Fruit fly (Drosophila melanogaster) whole organism, embryonic: Measurements from ENCODE around the gene meso18E.

Experiments used
- B-H2 ChIP-seq: fragments of 200-800 bp; sonication (Bioruptor generic); optimal IDR thresholded peaks from 2 replicates; lab custom pipeline; 2018; ENCODE audit warnings: missing biosample characterization, mild to moderate bottlenecking, missing genetic modification characterization
- CG10366 ChIP-seq: fragments of 200-800 bp; sonication (Bioruptor generic); IDR thresholded peaks from 2 replicates; pipeline ENCODE4 v1.3.6; 2022; ENCODE audit warnings: missing biosample characterization, missing genetic modification characterization
- CG10543 ChIP-seq: fragments of 200-800 bp; sonication (Bioruptor generic); optimal IDR thresholded peaks from 3 replicates; lab custom pipeline; 2017; ENCODE audit warnings: missing biosample characterization, mild to moderate bottlenecking, missing genetic modification characterization, moderate library complexity
- CG11247 ChIP-seq: fragments of 200-800 bp; sonication (Bioruptor generic); IDR thresholded peaks from 2 replicates; pipeline ENCODE4 v1.3.6; 2022; ENCODE audit warnings: missing biosample characterization, missing genetic modification characterization
- CG11560 ChIP-seq: fragments of 200-800 bp; sonication (Bioruptor generic); IDR thresholded peaks from 3 replicates; pipeline ENCODE4 v1.3.6; 2022; ENCODE audit warnings: missing biosample characterization, missing genetic modification characterization
- CG11696 ChIP-seq: fragments of 200-800 bp; sonication (Bioruptor generic); IDR thresholded peaks from 2 replicates; pipeline ENCODE4 v1.3.6; 2022; ENCODE audit warnings: missing biosample characterization, missing genetic modification characterization
- CG12942 ChIP-seq: fragments of 200-800 bp; sonication (Bioruptor generic); optimal IDR thresholded peaks from 3 replicates; lab custom pipeline; 2016; ENCODE audit warnings: missing biosample characterization, missing genetic modification characterization
- CG13287 ChIP-seq: fragments of 200-800 bp; sonication (Bioruptor generic); IDR thresholded peaks from 2 replicates; pipeline ENCODE4 v1.3.6; 2022; ENCODE audit warnings: missing biosample characterization, missing genetic modification characterization; ENCODE audit not compliant: partially characterized antibody
- CG14014 ChIP-seq: fragments of 200-800 bp; sonication (Bioruptor generic); IDR thresholded peaks from 2 replicates; pipeline ENCODE4 v1.3.6; 2022; ENCODE audit warnings: missing biosample characterization, missing genetic modification characterization
- CG15601 ChIP-seq: fragments of 200-800 bp; sonication (Bioruptor generic); optimal IDR thresholded peaks from 3 replicates; lab custom pipeline; 2019; ENCODE audit warnings: missing biosample characterization, mild to moderate bottlenecking, missing genetic modification characterization, moderate library complexity
- CG1647 ChIP-seq: fragments of 200-800 bp; sonication (Bioruptor generic); optimal IDR thresholded peaks from 3 replicates; lab custom pipeline; 2016; ENCODE audit warnings: missing biosample characterization, missing genetic modification characterization
- CG16815 ChIP-seq: fragments of 200-800 bp; sonication (Bioruptor generic); optimal IDR thresholded peaks from 3 replicates; lab custom pipeline; 2017; ENCODE audit warnings: missing biosample characterization, mild to moderate bottlenecking, missing genetic modification characterization
- CG17328 ChIP-seq: fragments of 200-800 bp; sonication (Bioruptor generic); IDR thresholded peaks from 2 replicates; pipeline ENCODE4 v1.3.6; 2022; ENCODE audit warnings: missing biosample characterization, missing genetic modification characterization
- CG17612 ChIP-seq: fragments of 200-800 bp; sonication (Bioruptor generic); IDR thresholded peaks from 2 replicates; pipeline ENCODE4 v1.3.6; 2022; ENCODE audit warnings: missing biosample characterization, missing genetic modification characterization
- CG17802 ChIP-seq: fragments of 200-800 bp; sonication (Bioruptor generic); optimal IDR thresholded peaks from 2 replicates; lab custom pipeline; 2018; ENCODE audit warnings: missing biosample characterization, mild to moderate bottlenecking, missing genetic modification characterization, moderate library complexity
- CG3281 ChIP-seq: fragments of 200-800 bp; sonication (Bioruptor generic); optimal IDR thresholded peaks from 3 replicates; lab custom pipeline; 2017; ENCODE audit warnings: missing biosample characterization, mild to moderate bottlenecking, missing genetic modification characterization
- CG33557 ChIP-seq: fragments of 200-800 bp; sonication (Bioruptor generic); optimal IDR thresholded peaks from 2 replicates; lab custom pipeline; 2019; ENCODE audit warnings: missing biosample characterization, mild to moderate bottlenecking, missing genetic modification characterization, moderate library complexity
- CG3726 ChIP-seq: fragments of 200-800 bp; sonication (Bioruptor generic); IDR thresholded peaks from 3 replicates; pipeline ENCODE4, ENCODE4 v1.3.6; 2022; ENCODE audit warnings: missing biosample characterization, missing genetic modification characterization
- CG3847 ChIP-seq: fragments of 200-800 bp; sonication (Bioruptor generic); IDR thresholded peaks from 2 replicates; pipeline ENCODE4 v1.3.6; 2022; ENCODE audit warnings: missing biosample characterization, missing genetic modification characterization
- CG4360 ChIP-seq: fragments of 200-800 bp; sonication (Bioruptor generic); IDR thresholded peaks from 2 replicates; pipeline ENCODE4 v1.3.6; 2022; ENCODE audit warnings: missing biosample characterization, missing genetic modification characterization
- CG6272 ChIP-seq: fragments of 200-800 bp; sonication (Bioruptor generic); IDR thresholded peaks from 2 replicates; pipeline ENCODE4 v1.3.6; 2022; ENCODE audit warnings: missing biosample characterization, missing genetic modification characterization
- CG7839 ChIP-seq: fragments of 200-800 bp; sonication (Bioruptor generic); optimal IDR thresholded peaks from 3 replicates; lab custom pipeline; 2018; ENCODE audit warnings: missing biosample characterization, mild to moderate bottlenecking, missing genetic modification characterization, moderate library complexity
- CG8290 ChIP-seq, 3 experiments: fragments of 200-800 bp; sonication (Bioruptor generic); optimal IDR thresholded peaks; 2 replicates each; lab custom pipeline; 2016 to 2019; ENCODE audit warnings: missing biosample characterization in 3 of 3, missing genetic modification characterization in 3 of 3, mild to moderate bottlenecking in 2 of 3, moderate library complexity in 1 of 3
- CG8765 ChIP-seq: fragments of 200-800 bp; sonication (Bioruptor generic); IDR thresholded peaks from 2 replicates; pipeline ENCODE4 v1.3.6; 2022; ENCODE audit warnings: missing biosample characterization, missing genetic modification characterization
- CG9215 ChIP-seq: fragments of 200-800 bp; sonication (Bioruptor generic); IDR thresholded peaks from 2 replicates; pipeline ENCODE4 v1.3.6; 2022; ENCODE audit warnings: missing biosample characterization, missing genetic modification characterization
- CG9609 ChIP-seq: fragments of 200-800 bp; sonication (Bioruptor generic); optimal IDR thresholded peaks from 3 replicates; lab custom pipeline; 2016; ENCODE audit warnings: missing biosample characterization, missing genetic modification characterization
- CTCF ChIP-seq: fragments of 200-800 bp; sonication (Bioruptor generic); optimal IDR thresholded peaks from 2 replicates; lab custom pipeline; 2017; ENCODE audit warnings: missing biosample characterization, mild to moderate bottlenecking, missing genetic modification characterization, moderate library complexity
- Dip3 ChIP-seq: fragments of 200-800 bp; sonication (Bioruptor generic); optimal IDR thresholded peaks from 3 replicates; lab custom pipeline; 2016; ENCODE audit warnings: missing biosample characterization, missing genetic modification characterization
- E2f1 ChIP-seq: fragments of 200-800 bp; sonication (Bioruptor generic); IDR thresholded peaks from 2 replicates; pipeline ENCODE4 v1.3.6; 2022; ENCODE audit warnings: missing biosample characterization, missing genetic modification characterization
- Lhr ChIP-seq: fragments of 200-800 bp; sonication (Bioruptor generic); optimal IDR thresholded peaks from 3 replicates; lab custom pipeline; 2017; ENCODE audit warnings: mild to moderate bottlenecking, missing biosample characterization, missing genetic modification reagents, missing genetic modification characterization
- NC2α ChIP-seq: fragments of 200-800 bp; sonication (Bioruptor generic); optimal IDR thresholded peaks from 2 replicates; lab custom pipeline; 2016; ENCODE audit warnings: missing biosample characterization, missing genetic modification characterization
- NFAT ChIP-seq: fragments of 200-800 bp; sonication (Bioruptor generic); IDR thresholded peaks from 2 replicates; pipeline ENCODE4 v1.3.6; 2022; ENCODE audit warnings: missing biosample characterization, missing genetic modification characterization
- Optix ChIP-seq: fragments of 200-800 bp; sonication (Bioruptor generic); IDR thresholded peaks from 3 replicates; pipeline ENCODE4 v1.3.6; 2022; ENCODE audit warnings: missing biosample characterization, missing genetic modification characterization
- TFAM ChIP-seq: fragments of 200-800 bp; sonication (Bioruptor generic); optimal IDR thresholded peaks from 2 replicates; lab custom pipeline; 2017; ENCODE audit warnings: missing biosample characterization, missing genetic modification characterization, inconsistent platforms
- Taf1 ChIP-seq: fragments of 200-800 bp; sonication (Bioruptor generic); IDR thresholded peaks from 2 replicates; pipeline ENCODE4 v1.3.6; 2022; ENCODE audit warnings: missing biosample characterization, missing genetic modification characterization
- Trl ChIP-seq, 3 experiments: fragments of >200 bp in 2 of 3; fragments of 200-800 bp in 1 of 3; sonication (Bioruptor generic) in 1 of 3; optimal IDR thresholded peaks; 2 replicates in 1 of 3; 3 replicates in 2 of 3; lab custom pipeline; 2016 to 2017; ENCODE audit warnings: missing biosample characterization in 1 of 3, missing genetic modification characterization in 1 of 3
- Xbp1 ChIP-seq: fragments of 200-800 bp; sonication (Bioruptor generic); optimal IDR thresholded peaks from 3 replicates; lab custom pipeline; 2016; ENCODE audit warnings: missing biosample characterization, mild to moderate bottlenecking, missing genetic modification characterization
- ap ChIP-seq: fragments of 200-800 bp; sonication (Bioruptor generic); IDR thresholded peaks from 2 replicates; pipeline ENCODE4 v1.3.6; 2022; ENCODE audit warnings: missing biosample characterization, missing genetic modification characterization
- cato ChIP-seq: fragments of 200-800 bp; sonication (Bioruptor generic); optimal IDR thresholded peaks from 2 replicates; lab custom pipeline; 2016; ENCODE audit warnings: missing biosample characterization, missing genetic modification characterization, borderline replicate concordance
- crol ChIP-seq: fragments of 200-800 bp; sonication (Bioruptor generic); IDR thresholded peaks from 2 replicates; pipeline ENCODE4 v1.3.6; 2022; ENCODE audit warnings: missing biosample characterization, missing genetic modification characterization
- en ChIP-seq: fragments of 200-800 bp; sonication (Bioruptor generic); optimal IDR thresholded peaks from 2 replicates; lab custom pipeline; 2016; ENCODE audit warnings: missing biosample characterization, missing genetic modification characterization
- fd3F ChIP-seq: fragments of 200-800 bp; sonication (Bioruptor generic); optimal IDR thresholded peaks from 2 replicates; lab custom pipeline; 2018; ENCODE audit warnings: missing biosample characterization, mild to moderate bottlenecking, missing genetic modification characterization, moderate library complexity
- jigr1 ChIP-seq: fragments of 200-800 bp; sonication (Bioruptor generic); IDR thresholded peaks from 3 replicates; pipeline ENCODE4 v1.3.6; 2022; ENCODE audit warnings: missing biosample characterization, missing genetic modification characterization
- jing ChIP-seq: fragments of 200-800 bp; sonication (Bioruptor generic); optimal IDR thresholded peaks from 2 replicates; lab custom pipeline; 2018; ENCODE audit warnings: missing biosample characterization, mild to moderate bottlenecking, missing genetic modification characterization
- ken ChIP-seq: fragments of 200-800 bp; sonication (Bioruptor generic); IDR thresholded peaks from 3 replicates; pipeline ENCODE4 v1.3.6; 2022; ENCODE audit warnings: missing biosample characterization, missing genetic modification characterization
- mam ChIP-seq: fragments of 200-800 bp; sonication (Bioruptor generic); optimal IDR thresholded peaks from 3 replicates; lab custom pipeline; 2016; ENCODE audit warnings: missing biosample characterization, missing genetic modification characterization
- pb ChIP-seq: fragments of 200-800 bp; sonication (Bioruptor generic); optimal IDR thresholded peaks from 3 replicates; lab custom pipeline; 2016; ENCODE audit warnings: missing biosample characterization, missing genetic modification characterization
- sqz ChIP-seq: fragments of 200-800 bp; sonication (Bioruptor generic); optimal IDR thresholded peaks from 3 replicates; lab custom pipeline; 2018; ENCODE audit warnings: missing biosample characterization, mild to moderate bottlenecking, missing genetic modification characterization
- ssp ChIP-seq: fragments of 200-800 bp; sonication (Bioruptor generic); IDR thresholded peaks from 2 replicates; pipeline ENCODE4 v1.3.6; 2022; ENCODE audit warnings: missing biosample characterization, missing genetic modification characterization
- stwl ChIP-seq: fragments of 200-800 bp; sonication (Bioruptor generic); optimal IDR thresholded peaks from 3 replicates; lab custom pipeline; 2018; ENCODE audit warnings: missing biosample characterization, mild to moderate bottlenecking, missing genetic modification characterization, moderate library complexity
- vfl ChIP-seq: fragments of 200-800 bp; sonication (Bioruptor generic); optimal IDR thresholded peaks from 2 replicates; lab custom pipeline; 2016; ENCODE audit warnings: missing biosample characterization, missing genetic modification characterization
- vvl ChIP-seq: fragments of 200-800 bp; sonication (Bioruptor generic); IDR thresholded peaks from 2 replicates; pipeline ENCODE4 v1.3.6; 2022; ENCODE audit warnings: missing biosample characterization, missing genetic modification characterization

Gene meso18E

dm6 chrX:19668405-19668804, 44.4 kb downstream of the meso18E start (continued):
- TF ChIP-seq CG17612 (GFP tag; lab: Robert Waterston, UW) (peak; percentile 81), vfl (GFP tag; lab: Kevin White, UChicago) (peak; percentile 95), CTCF (GFP tag; lab: Kevin White, UChicago) (peak; percentile 56), cato (GFP tag; lab: Kevin White, UChicago) (peak; percentile 82), CG12942 (GFP tag; lab: Kevin White, UChicago) (peak; percentile 97), Lhr (GFP tag; lab: Kevin White, UChicago) (peak; percentile 90), E2f1 (GFP tag; lab: Robert Waterston, UW) (peak; percentile 87), CG17328 (GFP tag; lab: Robert Waterston, UW) (peak; percentile 98), CG8765 (GFP tag; lab: Robert Waterston, UW) (peak; percentile 89), CG11247 (GFP tag; lab: Robert Waterston, UW) (peak; percentile 93), CG3726 (GFP tag; lab: Robert Waterston, UW) (peak; percentile 90), stwl (tag; lab: Kevin White, UChicago) (peak; percentile 59), NC2α (GFP tag; lab: Kevin White, UChicago) (peak; percentile 97), CG11560 (tag; lab: Robert Waterston, UW) (peak; percentile 85), TFAM (GFP tag; lab: Kevin White, UChicago) (peak; percentile 62), CG11696 (GFP tag; lab: Robert Waterston, UW) (peak; percentile 78), jing (GFP tag; lab: Kevin White, UChicago) (peak; percentile 93), vvl (GFP tag; lab: Robert Waterston, UW) (peak; percentile 98), CG4360 (GFP tag; lab: Robert Waterston, UW) (peak; percentile 46; the same call in 1 of the 2 replicates), CG10366 (GFP tag; lab: Robert Waterston, UW) (peak; percentile 97), CG17802 (tag; lab: Kevin White, UChicago) (peak; percentile 81), Optix (peak; percentile 97), CG6272 (GFP tag; lab: Robert Waterston, UW) (peak; percentile 88), CG7839 (tag; lab: Kevin White, UChicago) (peak; percentile 98), CG13287 (GFP tag; lab: Robert Waterston, UW) (no peak), crol (peak; percentile 72), CG3281 (GFP tag; lab: Kevin White, UChicago) (peak; percentile 87), Trl (optimal IDR thresholded peaks at IDR 0.05; lab: Kevin White, UChicago) (no peak), Trl (GFP tag; optimal IDR thresholded peaks at IDR 0.05; lab: Kevin White, UChicago) (peak; percentile 98), CG16815 (GFP tag; lab: Kevin White, UChicago) (peak; percentile 98), fd3F (GFP tag; lab: Kevin White, UChicago) (peak; percentile 94), ssp (GFP tag; lab: Robert Waterston, UW) (peak; percentile 79), CG14014 (peak; percentile 96), CG15601 (tag; lab: Kevin White, UChicago) (peak; percentile 95), pb (peak; percentile 96), CG33557 (GFP tag; lab: Kevin White, UChicago) (peak; percentile 98), mam (GFP tag; lab: Kevin White, UChicago) (peak; percentile 99), ken (peak; percentile 97), sqz (GFP tag; lab: Kevin White, UChicago) (peak; percentile 78), en (GFP tag; lab: Kevin White, UChicago) (peak; percentile 96), Xbp1 (GFP tag; lab: Kevin White, UChicago) (peak; percentile 98), CG1647 (GFP tag; lab: Kevin White, UChicago) (peak; percentile 94), CG3847 (peak; percentile 95), NFAT (GFP tag; lab: Robert Waterston, UW) (peak; percentile 93), CG9609 (peak; percentile 98), CG9215 (GFP tag; lab: Robert Waterston, UW) (peak; percentile 85), Taf1 (GFP tag; lab: Robert Waterston, UW) (peak; percentile 87), B-H2 (peak; percentile 90), Dip3 (GFP tag; lab: Kevin White, UChicago) (peak; percentile 98), jigr1 (GFP tag; lab: Robert Waterston, UW) (peak; percentile 64; the same call in 2 of the 3 replicates), CG10543 (GFP tag; lab: Kevin White, UChicago) (peak; percentile 96), ap (GFP tag; lab: Robert Waterston, UW) (peak; percentile 91), CG8290 (GFP tag; optimal IDR thresholded peaks at IDR 0.05; lab: Kevin White, UChicago) (peak; percentile 97), CG8290 (tag; optimal IDR thresholded peaks at IDR 0.05; lab: Kevin White, UChicago) (peak; percentile 92 to 98)
